Worm (Caenorhabditis elegans) whole organism, L3 larva: ENCODE measurements around the gene slc-46A.

Experiments
- ama-1 ChIP-seq: fragments of 150-350 bp; optimal IDR thresholded peaks from 2 replicates; lab custom pipeline; 2018
- ceh-16 ChIP-seq: sonication (generic microtip); optimal IDR thresholded peaks from 2 replicates; lab custom pipeline; 2017; ENCODE audit warnings: missing biosample characterization, missing genetic modification characterization
- ceh-28 ChIP-seq: fragments of 150-350 bp; optimal IDR thresholded peaks from 2 replicates; lab custom pipeline; 2014; ENCODE audit warnings: missing biosample characterization, missing genetic modification reagents, missing genetic modification characterization
- fos-1 ChIP-seq: fragments of 150-350 bp; optimal IDR thresholded peaks from 2 replicates; lab custom pipeline; 2014; ENCODE audit warnings: missing biosample characterization, missing genetic modification characterization
- ztf-11 ChIP-seq: fragments of 150-350 bp; optimal IDR thresholded peaks from 2 replicates; lab custom pipeline; 2014; ENCODE audit warnings: missing biosample characterization, missing genetic modification characterization

DNA sequence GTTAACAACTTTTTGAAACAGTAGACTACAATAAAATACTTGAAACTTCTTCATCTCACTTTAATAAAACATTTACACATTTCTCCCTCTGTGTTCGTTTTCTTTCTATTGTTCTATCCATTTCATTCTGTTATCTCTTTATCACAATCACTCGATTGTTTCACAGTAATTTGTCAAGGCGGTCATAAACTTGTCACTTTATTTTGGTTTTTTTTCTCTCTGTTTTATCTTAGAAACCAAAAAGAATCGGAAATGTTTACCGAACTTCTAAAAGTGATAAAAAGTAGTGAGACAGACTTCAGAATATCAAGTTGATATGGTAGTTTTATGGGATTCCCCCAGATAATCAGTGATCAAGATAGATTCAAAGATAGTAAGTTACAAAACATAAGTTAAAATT, 20.2 kb downstream of the slc-46A start, which contains the start of gene Y4C6B.2:
- no peak for TF ChIP-seq ceh-16 (tag; lab: Kevin White, UChicago)
- TF ChIP-seq ceh-28 (tag; lab: Kevin White, UChicago) = no peak
- no peak for TF ChIP-seq ama-1 (lab: Kevin White, UChicago)
- no peak for TF ChIP-seq ztf-11 (tag; lab: Kevin White, UChicago)
- no peak for TF ChIP-seq fos-1 (tag; lab: Kevin White, UChicago)
